Fruit fly (Drosophila melanogaster): ENCODE data around the gene Dysb.

Dysb gene

dm6 chr3L:18865447-18866367, 1.9 kb upstream of the Dysb start, which contains the start of gene CG14074 (continued):
- TF ChIP-seq CG31388 (GFP tag; optimal IDR thresholded peaks at IDR 0.05) (no peak), ftz-f1 (GFP tag; optimal IDR thresholded peaks at IDR 0.05) (no peak), fu2 (GFP tag; optimal IDR thresholded peaks at IDR 0.05) (no peak), Side (GFP tag; optimal IDR thresholded peaks at IDR 0.05) (no peak), nerfin-1 (tag; optimal IDR thresholded peaks at IDR 0.05) (no peak), pb (GFP tag; optimal IDR thresholded peaks at IDR 0.05) (no peak), ems (GFP tag; optimal IDR thresholded peaks at IDR 0.05) (no peak), nom (GFP tag; optimal IDR thresholded peaks at IDR 0.05) (no peak), CG4360 (GFP tag; IDR thresholded peaks at IDR 0.05) (no peak), CG33557 (GFP tag; optimal IDR thresholded peaks at IDR 0.05) (no peak), CG4820 (GFP tag; optimal IDR thresholded peaks at IDR 0.05) (no peak), Hsf (GFP tag; optimal IDR thresholded peaks at IDR 0.05) (peak; percentile 7), CG17385 (GFP tag; optimal IDR thresholded peaks at IDR 0.05) (no peak), H15 (GFP tag; IDR thresholded peaks at IDR 0.05) (no peak), dan (GFP tag; IDR thresholded peaks at IDR 0.05) (no peak), Poxn (GFP tag; IDR thresholded peaks at IDR 0.05) (no peak), caup (GFP tag; optimal IDR thresholded peaks at IDR 0.05; ENCODE audit: severe bottlenecking) (no peak), maf-S (GFP tag; optimal IDR thresholded peaks at IDR 0.05) (no peak), crp (GFP tag; optimal IDR thresholded peaks at IDR 0.05) (no peak), Sry-δ (GFP tag; optimal IDR thresholded peaks at IDR 0.05) (peak; percentile 44), CG34224 (GFP tag; IDR thresholded peaks at IDR 0.05; ENCODE audit: partially characterized antibody) (peak; percentile 59), CG6813 (GFP tag; optimal IDR thresholded peaks at IDR 0.05) (no peak), CG7839 (tag; optimal IDR thresholded peaks at IDR 0.05) (no peak), chinmo (GFP tag; IDR thresholded peaks at IDR 0.05; ENCODE audit: partially characterized antibody) (peak; percentile 61; the same call in 2 of the 4 replicates), Myb (GFP tag; optimal IDR thresholded peaks at IDR 0.05) (peak; percentile 30), CG8290 (GFP tag; optimal IDR thresholded peaks at IDR 0.05) (peak; percentile 12), CG8290 (tag; optimal IDR thresholded peaks at IDR 0.05) (peak; percentile 59 to 72), TFAM (GFP tag; optimal IDR thresholded peaks at IDR 0.05) (no peak), CG30431 (GFP tag; optimal IDR thresholded peaks at IDR 0.05) (no peak), da (GFP tag; optimal IDR thresholded peaks at IDR 0.05) (no peak), Doc2 (GFP tag; IDR thresholded peaks at IDR 0.05) (no peak), lab (GFP tag; optimal IDR thresholded peaks at IDR 0.05) (no peak), gsb-n (tag; optimal IDR thresholded peaks at IDR 0.05) (no peak), CG15514 (GFP tag; optimal IDR thresholded peaks at IDR 0.05) (peak; percentile 2), gem (tag; optimal IDR thresholded peaks at IDR 0.05) (no peak), HHEX (GFP tag; optimal IDR thresholded peaks at IDR 0.05) (no peak), CG1602 (GFP tag; optimal IDR thresholded peaks at IDR 0.05) (no peak), Lim3 (GFP tag; IDR thresholded peaks at IDR 0.05) (no peak), Stat92E (GFP tag; optimal IDR thresholded peaks at IDR 0.05) (no peak), Sox100B (GFP tag; optimal IDR thresholded peaks at IDR 0.05) (no peak), row (GFP tag; IDR thresholded peaks at IDR 0.05) (peak; percentile 45; the same call in 2 of the 3 replicates), fd96Cb (tag; optimal IDR thresholded peaks at IDR 0.05) (no peak), Bgb (GFP tag; IDR thresholded peaks at IDR 0.05; ENCODE audit: partially characterized antibody) (no peak), Six4 (GFP tag; optimal IDR thresholded peaks at IDR 0.05) (no peak), GATAe (GFP tag; conservative IDR thresholded peaks at IDR 0.05) (no peak), Vsx1 (GFP tag; optimal IDR thresholded peaks at IDR 0.05) (peak; percentile 2), MESR4 (GFP tag; optimal IDR thresholded peaks at IDR 0.05) (peak; percentile 47), nmo (GFP tag; optimal IDR thresholded peaks at IDR 0.05) (no peak)
